Worm (Caenorhabditis elegans) whole organism, young adult: Measurements from ENCODE around the gene T02H6.5.

Source experiments
- B0035.1 ChIP-seq: sonication (generic microtip); optimal IDR thresholded peaks from 2 replicates; lab custom pipeline; 2016; ENCODE audit warnings: missing genetic modification characterization, mild to moderate bottlenecking, missing compliant biosample characterization, missing genotype, missing genetic modification reagents
- F52B5.7 ChIP-seq: sonication (generic microtip); optimal IDR thresholded peaks from 2 replicates; lab custom pipeline; 2016; ENCODE audit warnings: mild to moderate bottlenecking, missing genetic modification characterization, missing compliant biosample characterization
- F57A8.1 ChIP-seq: fragments of 200-800 bp; sonication (Bioruptor generic); optimal IDR thresholded peaks from 2 replicates; lab custom pipeline; 2018; ENCODE audit warnings: mild to moderate bottlenecking, missing genetic modification characterization, moderate library complexity, missing compliant biosample characterization
- ceh-40 ChIP-seq: fragments of 200-800 bp; sonication (Bioruptor generic); IDR thresholded peaks from 2 replicates; pipeline ENCODE4 v1.3.6; 2022; ENCODE audit warnings: missing genetic modification characterization, missing compliant biosample characterization
- chd-7 ChIP-seq: sonication (generic microtip); optimal IDR thresholded peaks from 2 replicates; lab custom pipeline; 2016; ENCODE audit warnings: mild to moderate bottlenecking, missing genetic modification characterization, moderate library complexity, missing compliant biosample characterization
- dpff-1 ChIP-seq: sonication (generic microtip); optimal IDR thresholded peaks from 2 replicates; lab custom pipeline; 2017; ENCODE audit warnings: mild to moderate bottlenecking, missing genetic modification characterization, missing compliant biosample characterization
- egrh-3 ChIP-seq: fragments of 200-800 bp; sonication (Bioruptor generic); IDR thresholded peaks from 2 replicates; pipeline ENCODE4 v1.3.6; 2022; ENCODE audit warnings: missing genetic modification reagents, missing genetic modification characterization, missing compliant biosample characterization
- hlh-26 ChIP-seq: fragments of 200-800 bp; sonication (Bioruptor generic); conservative IDR thresholded peaks from 2 replicates; pipeline ENCODE4 v1.3.6; 2022; ENCODE audit warnings: missing genetic modification reagents, missing genetic modification characterization, missing compliant biosample characterization
- let-607 ChIP-seq, 2 experiments: fragments of 200-800 bp in 1 of 2; sonication (Bioruptor generic) in 1 of 2; sonication (generic microtip) in 1 of 2; optimal IDR thresholded peaks; 2 replicates each; lab custom pipeline; 2016 to 2018; ENCODE audit warnings: mild to moderate bottlenecking in 2 of 2, missing compliant biosample characterization in 2 of 2, missing genetic modification characterization in 2 of 2, moderate library complexity in 2 of 2, missing genotype in 1 of 2
- lsl-1 ChIP-seq: fragments of 200-800 bp; sonication (Bioruptor generic); optimal IDR thresholded peaks from 2 replicates; lab custom pipeline; 2018; ENCODE audit warnings: mild to moderate bottlenecking, missing genetic modification characterization, moderate library complexity, missing compliant biosample characterization
- madf-3 ChIP-seq: fragments of 200-800 bp; sonication (Bioruptor generic); IDR thresholded peaks from 2 replicates; pipeline ENCODE4 v1.3.6; 2022; ENCODE audit warnings: missing genetic modification reagents, missing genetic modification characterization, missing compliant biosample characterization
- nhr-80 ChIP-seq: sonication (generic microtip); optimal IDR thresholded peaks from 2 replicates; lab custom pipeline; 2016; ENCODE audit warnings: missing genetic modification characterization, missing compliant biosample characterization
- tbp1 ChIP-seq: fragments of 200-800 bp; sonication (Bioruptor generic); optimal IDR thresholded peaks from 2 replicates; lab custom pipeline; 2018; ENCODE audit warnings: mild to moderate bottlenecking, missing genetic modification characterization, missing compliant biosample characterization
- unc-130 ChIP-seq: sonication (generic microtip); optimal IDR thresholded peaks from 2 replicates; lab custom pipeline; 2016; ENCODE audit warnings: missing genetic modification reagents, missing genetic modification characterization, missing compliant biosample characterization

- TF ChIP-seq B0035.1 (tag; lab: Kevin White, UChicago) (no peak), tbp1 (GFP tag; lab: Kevin White, UChicago) (no peak), F57A8.1 (no peak), dpff-1 (tag; lab: Kevin White, UChicago) (no peak), F52B5.7 (tag; lab: Kevin White, UChicago) (no peak), ceh-40 (GFP tag; lab: Robert Waterston, UW) (no peak), chd-7 (tag; lab: Kevin White, UChicago) (no peak), madf-3 (no peak), nhr-80 (tag; lab: Kevin White, UChicago) (no peak), hlh-26 (no peak), egrh-3 (no peak), let-607 (tag; optimal IDR thresholded peaks at IDR 0.05; lab: Kevin White, UChicago) (no peak), lsl-1 (no peak), unc-130 (GFP tag; lab: Kevin White, UChicago) (no peak)
Measured at ce11 chrII:671025-671424, 13.9 kb upstream of the T02H6.5 start, which contains the start of gene sri-46.
